Worm (Caenorhabditis elegans): ENCODE data around the gene srh-8.

DNA sequence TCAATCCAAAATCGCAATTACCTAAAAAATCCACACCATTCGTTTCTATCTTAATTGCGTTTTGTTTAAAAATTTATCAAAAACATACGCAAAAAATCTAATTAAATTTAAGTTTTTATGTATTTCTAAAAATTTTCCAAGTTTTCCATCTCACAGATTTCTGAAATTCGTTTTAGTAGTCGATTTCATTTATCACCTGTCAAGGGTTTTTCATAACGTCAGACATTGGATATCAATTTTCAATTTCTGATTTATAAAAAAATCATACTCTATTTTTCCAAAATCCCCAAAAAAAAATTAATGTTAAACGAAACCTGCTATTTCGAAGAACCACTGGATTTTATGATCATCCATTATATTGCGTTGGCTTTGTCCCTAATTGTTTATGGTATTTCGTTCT is 4.9 kb downstream of the srh-8 start, which contains the start of gene srh-4:
- TF ChIP-seq nhr-76 (tag; optimal IDR thresholded peaks at IDR 0.05) (no peak), nhr-77 (tag; optimal IDR thresholded peaks at IDR 0.05) (no peak)

All from whole organism, L1 larva.